Fruit fly (Drosophila melanogaster): ENCODE data around the gene Polr2J.

Polr2J gene

DNA sequence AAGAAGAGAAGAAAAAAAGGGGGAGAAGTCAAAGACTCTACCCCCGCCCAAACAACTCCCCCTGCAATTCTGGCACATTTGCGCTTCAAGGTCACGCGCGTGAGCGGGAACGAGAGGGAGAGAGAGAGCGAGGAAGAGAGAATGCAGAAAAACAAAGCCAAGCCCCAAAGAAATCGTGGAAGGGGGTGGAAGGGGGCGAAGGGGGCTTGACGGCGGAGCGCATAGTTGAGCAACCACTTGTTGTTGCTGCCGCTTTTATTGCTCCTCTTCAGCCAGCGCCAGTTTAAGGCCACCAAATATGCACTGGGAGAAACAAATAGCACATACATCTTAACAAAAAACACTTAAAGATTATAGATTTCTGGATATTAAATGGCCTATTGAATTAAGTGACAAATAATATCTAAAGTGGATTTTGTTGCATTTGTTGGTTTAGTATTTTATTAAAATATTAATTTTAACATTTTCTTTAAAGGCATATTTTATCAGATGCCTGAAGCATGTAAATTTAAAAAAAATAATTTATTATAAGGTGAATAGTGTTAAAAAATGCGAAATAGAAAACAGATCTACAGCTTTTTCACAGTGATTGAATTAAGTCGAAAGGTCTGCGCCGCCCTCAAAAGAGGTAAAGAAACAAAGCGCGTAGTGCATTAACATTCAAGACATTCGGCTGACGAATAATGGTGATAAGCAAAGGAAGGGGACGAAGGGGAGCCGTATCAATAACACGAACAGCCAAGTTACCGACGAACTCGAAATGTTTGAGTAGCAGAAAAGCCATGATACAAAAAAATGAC is 19.8 kb upstream of the Polr2J start (continued):
- peak; percentile 94 for TF ChIP-seq bcd (GFP tag; optimal IDR thresholded peaks at IDR 0.05)
- TF ChIP-seq Taf1 (GFP tag; IDR thresholded peaks at IDR 0.05), result peak; percentile 55
- no peak for TF ChIP-seq ERR (GFP tag; optimal IDR thresholded peaks at IDR 0.05)
- TF ChIP-seq B-H2 (GFP tag; optimal IDR thresholded peaks at IDR 0.05), result no peak
- peak; percentile 81 for TF ChIP-seq CG2875 (GFP tag; optimal IDR thresholded peaks at IDR 0.05)
- TF ChIP-seq chinmo (GFP tag; IDR thresholded peaks at IDR 0.05; ENCODE audit: partially characterized antibody), result peak; percentile 89
- TF ChIP-seq D19B (GFP tag; optimal IDR thresholded peaks at IDR 0.05), result peak; percentile 84
- TF ChIP-seq CG7372 (GFP tag; IDR thresholded peaks at IDR 0.05), result peak; percentile 93
- peak; percentile 95 for TF ChIP-seq kah (GFP tag; optimal IDR thresholded peaks at IDR 0.05)
- peak; percentile 78 for TF ChIP-seq MTF-1 (GFP tag; optimal IDR thresholded peaks at IDR 0.05; ENCODE audit: borderline replicate concordance)
- peak; percentile 92 for TF ChIP-seq CG5180 (GFP tag; optimal IDR thresholded peaks at IDR 0.05)
- TF ChIP-seq CG1233 (GFP tag; optimal IDR thresholded peaks at IDR 0.05), result peak; percentile 96
- TF ChIP-seq fd96Cb (tag; optimal IDR thresholded peaks at IDR 0.05), result peak; percentile 99
- TF ChIP-seq CG15073 (GFP tag; optimal IDR thresholded peaks at IDR 0.05), result peak; percentile 35
- peak; percentile 48 to 51 for TF ChIP-seq Pdp1 (GFP tag; optimal IDR thresholded peaks at IDR 0.05)
- TF ChIP-seq maf-S (GFP tag; optimal IDR thresholded peaks at IDR 0.05), result peak; percentile 25
- peak in 1 of 2 experiments; percentile 67 for TF ChIP-seq Eip74EF (GFP tag; optimal IDR thresholded peaks at IDR 0.05)
- no peak for TF ChIP-seq hbn (GFP tag; IDR thresholded peaks at IDR 0.05; ENCODE audit: partially characterized antibody)
- no peak for TF ChIP-seq kay (GFP tag; optimal IDR thresholded peaks at IDR 0.05)
- TF ChIP-seq nerfin-2 (GFP tag; IDR thresholded peaks at IDR 0.05; ENCODE audit: partially characterized antibody), result no peak
- peak; percentile 79 for TF ChIP-seq CG16815 (GFP tag; optimal IDR thresholded peaks at IDR 0.05)
- TF ChIP-seq CG15514 (GFP tag; optimal IDR thresholded peaks at IDR 0.05), result peak; percentile 84
- TF ChIP-seq CG4820 (GFP tag; optimal IDR thresholded peaks at IDR 0.05), result peak; percentile 34
- no peak for TF ChIP-seq gcm2 (GFP tag; optimal IDR thresholded peaks at IDR 0.05)
- no peak for TF ChIP-seq Sry-δ (GFP tag; optimal IDR thresholded peaks at IDR 0.05)
- TF ChIP-seq Nf-YB (GFP tag; optimal IDR thresholded peaks at IDR 0.05), result peak; percentile 88
- no peak for TF ChIP-seq CG1792 (GFP tag; optimal IDR thresholded peaks at IDR 0.05)
- no peak; the same call in 1 of the 2 replicates for TF ChIP-seq CG17612 (GFP tag; IDR thresholded peaks at IDR 0.05)
- peak; percentile 81 for TF ChIP-seq fd3F (GFP tag; optimal IDR thresholded peaks at IDR 0.05)
- TF ChIP-seq CG2889 (GFP tag; IDR thresholded peaks at IDR 0.05), result peak; percentile 76; the same call in 2 of the 3 replicates
- TF ChIP-seq Dad (GFP tag; optimal IDR thresholded peaks at IDR 0.05), result no peak
- TF ChIP-seq zfh2 (GFP tag; optimal IDR thresholded peaks at IDR 0.05), result peak; percentile 31
- TF ChIP-seq crp (GFP tag; optimal IDR thresholded peaks at IDR 0.05), result peak in 1 of 2 experiments; percentile 44
- peak; percentile 99 for TF ChIP-seq gem (tag; optimal IDR thresholded peaks at IDR 0.05)
- TF ChIP-seq dysf (GFP tag; IDR thresholded peaks at IDR 0.05), result peak; percentile 88
- TF ChIP-seq Lpt (GFP tag; optimal IDR thresholded peaks at IDR 0.05), result no peak
- peak; percentile 93 for TF ChIP-seq croc (GFP tag; conservative IDR thresholded peaks at IDR 0.05)
- peak; percentile 95 for TF ChIP-seq Hmr (GFP tag; optimal IDR thresholded peaks at IDR 0.05)
- TF ChIP-seq tll (GFP tag; optimal IDR thresholded peaks at IDR 0.05), result no peak
- peak; percentile 75; the same call in 1 of the 2 replicates for TF ChIP-seq CkIIα-i1 (GFP tag; IDR thresholded peaks at IDR 0.05)
- peak; percentile 98 for TF ChIP-seq CG12391 (tag; optimal IDR thresholded peaks at IDR 0.05)
- TF ChIP-seq Dll (GFP tag; IDR thresholded peaks at IDR 0.05; ENCODE audit: partially characterized antibody), result no peak
- peak; percentile 94 for TF ChIP-seq trem (tag; optimal IDR thresholded peaks at IDR 0.05)
- TF ChIP-seq Xrp1 (GFP tag; IDR thresholded peaks at IDR 0.05), result peak; percentile 94
- peak; percentile 92 for TF ChIP-seq ap (GFP tag; IDR thresholded peaks at IDR 0.05)
- TF ChIP-seq CG10366 (GFP tag; IDR thresholded peaks at IDR 0.05), result peak; percentile 68
- TF ChIP-seq fu2 (GFP tag; optimal IDR thresholded peaks at IDR 0.05), result peak; percentile 38
